Worm (Caenorhabditis elegans): ENCODE results near the gene hach-1.

hach-1 gene

DNA sequence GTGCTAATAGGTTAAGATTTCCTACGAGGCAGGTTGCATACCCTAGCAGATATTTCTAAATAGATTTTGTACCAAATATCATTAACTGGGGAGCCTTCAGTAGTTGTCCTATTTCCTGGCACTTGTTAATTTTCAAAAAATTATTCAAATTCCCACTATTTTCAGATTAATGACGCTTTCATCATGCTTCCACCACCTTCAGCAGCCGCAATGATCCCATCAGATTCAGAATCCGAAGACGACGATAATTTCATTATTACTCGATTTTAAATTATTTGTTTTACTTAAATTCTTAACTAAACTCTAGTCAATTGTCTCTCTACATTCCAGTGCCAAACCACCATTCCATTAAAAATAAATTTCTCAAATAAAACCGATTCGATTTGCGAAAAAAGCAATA lies 4.4 kb upstream of the hach-1 start (continued):
- TF ChIP-seq pag-3 (tag; optimal IDR thresholded peaks at IDR 0.05; ENCODE audit: borderline replicate concordance, insufficient read depth), result no peak
- no peak for TF ChIP-seq ces-1 (GFP tag; optimal IDR thresholded peaks at IDR 0.05)
- no peak for TF ChIP-seq elt-3 (tag; optimal IDR thresholded peaks at IDR 0.05)

DNA sequence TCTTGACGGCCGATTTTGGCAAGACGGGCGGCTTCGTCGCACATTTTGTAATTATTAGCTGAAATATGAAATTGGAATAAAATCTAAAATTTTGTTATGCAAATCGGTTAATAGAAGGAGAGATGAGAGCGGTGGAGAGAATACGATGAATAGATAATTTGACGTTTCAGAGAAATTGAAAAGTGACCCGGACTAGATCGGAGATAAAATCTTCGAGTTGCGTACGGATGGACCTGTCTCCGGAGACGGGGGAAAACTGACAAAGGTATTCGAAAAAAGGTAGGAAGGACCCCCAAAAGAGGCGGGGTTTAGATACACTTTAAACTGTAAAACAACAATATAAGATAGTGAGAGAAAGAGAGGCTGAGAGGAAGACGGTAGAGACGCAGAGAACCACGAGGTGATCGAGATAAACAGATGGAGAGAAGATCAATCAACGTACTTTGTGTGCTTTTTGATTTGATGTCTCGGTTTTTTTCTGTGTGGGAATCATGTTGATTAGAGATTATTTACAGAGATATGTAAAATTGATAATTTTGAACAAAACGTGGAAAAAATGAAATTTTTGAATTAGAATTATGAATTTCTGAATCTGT lies 3.1 kb upstream of the hach-1 start, which contains the start of gene F09F7.6:
F09F7.6 (minus strand) TSS at position 64 of the 596 bp plus-strand sequence.
- TF ChIP-seq nhr-28 (tag; optimal IDR thresholded peaks at IDR 0.05) (no peak), ces-1 (GFP tag; optimal IDR thresholded peaks at IDR 0.05) (no peak), nhr-71 (tag; optimal IDR thresholded peaks at IDR 0.05) (peak; percentile 95), fkh-4 (tag; optimal IDR thresholded peaks at IDR 0.05; ENCODE audit: borderline replicate concordance) (no peak), elt-2 (tag; optimal IDR thresholded peaks at IDR 0.05) (peak; percentile 74), snu-23 (GFP tag; optimal IDR thresholded peaks at IDR 0.05) (peak; percentile 93), efl-3 (GFP tag; optimal IDR thresholded peaks at IDR 0.05) (no peak), nhr-90 (tag; optimal IDR thresholded peaks at IDR 0.05; ENCODE audit: poor library complexity) (peak; percentile 81), nhr-85 (tag) (peak; percentile 98), xbp-1 (tag; optimal IDR thresholded peaks at IDR 0.05) (peak; percentile 27), C16A3.4 (tag; optimal IDR thresholded peaks at IDR 0.05) (peak; percentile 74), pag-3 (tag; optimal IDR thresholded peaks at IDR 0.05; ENCODE audit: borderline replicate concordance, insufficient read depth) (no peak), pqm-1 (tag; optimal IDR thresholded peaks at IDR 0.05) (no peak), ztf-4 (tag; optimal IDR thresholded peaks at IDR 0.05) (peak; percentile 51), efl-1 (optimal IDR thresholded peaks at IDR 0.05) (peak; percentile 37 to 52), efl-1 (GFP tag; optimal IDR thresholded peaks at IDR 0.05 in 1 of 2) (peak in 1 of 2 experiments; percentile 96), ceh-8 (GFP tag; optimal IDR thresholded peaks at IDR 0.05) (no peak), elt-3 (tag; optimal IDR thresholded peaks at IDR 0.05) (peak; percentile 35 to 93 (median 72)), grh-1 (GFP tag; IDR thresholded peaks at IDR 0.05) (peak; percentile 53; the same call in 1 of the 2 replicates), blmp-1 (tag; optimal IDR thresholded peaks at IDR 0.05) (peak; percentile 44), C34B4.2 (tag; optimal IDR thresholded peaks at IDR 0.05) (no peak), sup-37 (GFP tag; optimal IDR thresholded peaks at IDR 0.05) (no peak), ceh-90 (tag; optimal IDR thresholded peaks at IDR 0.05) (no peak), tbx-2 (tag; optimal IDR thresholded peaks at IDR 0.05) (peak; percentile 81), mdl-1 (tag; optimal IDR thresholded peaks at IDR 0.05) (peak in 1 of 2 experiments; percentile 96), ceh-88 (GFP tag; IDR thresholded peaks at IDR 0.05) (no peak), dsc-1 (tag; optimal IDR thresholded peaks at IDR 0.05) (peak; percentile 41), jun-1 (tag; optimal IDR thresholded peaks at IDR 0.05) (no peak), lsy-2 (tag; optimal IDR thresholded peaks at IDR 0.05) (peak; percentile 57 to 63), egl-27 (tag; optimal IDR thresholded peaks at IDR 0.05) (no peak), tlp-1 (tag; optimal IDR thresholded peaks at IDR 0.05) (no peak), pax-3 (tag; optimal IDR thresholded peaks at IDR 0.05) (no peak), nhr-20 (tag; optimal IDR thresholded peaks at IDR 0.05) (peak; percentile 97), lin-35 (GFP tag; optimal IDR thresholded peaks at IDR 0.05) (peak; percentile 41 to 81), fkh-8 (tag; optimal IDR thresholded peaks at IDR 0.05) (no peak), unc-130 (tag; optimal IDR thresholded peaks at IDR 0.05) (peak; percentile 89), hpl-2 (GFP tag; optimal IDR thresholded peaks at IDR 0.05) (no peak), nhr-237 (tag; optimal IDR thresholded peaks at IDR 0.05) (no peak), lir-3 (tag; optimal IDR thresholded peaks at IDR 0.05; ENCODE audit: poor library complexity) (peak; percentile 72), ama-1 (optimal IDR thresholded peaks at IDR 0.05) (peak; percentile 47), snpc-4 (tag; optimal IDR thresholded peaks at IDR 0.05) (no peak), lin-13 (GFP tag; optimal IDR thresholded peaks at IDR 0.05) (peak; percentile 4), sptf-1 (tag; optimal IDR thresholded peaks at IDR 0.05) (no peak), hlh-4 (tag; optimal IDR thresholded peaks at IDR 0.05) (no peak), unc-30 (tag; optimal IDR thresholded peaks at IDR 0.05) (no peak), Y116A8C.19 (tag; optimal IDR thresholded peaks at IDR 0.05; ENCODE audit: borderline replicate concordance) (no peak), lin-39 (tag; optimal IDR thresholded peaks at IDR 0.05) (peak; percentile 25), aly-2 (tag; optimal IDR thresholded peaks at IDR 0.05) (no peak), rnt-1 (tag; optimal IDR thresholded peaks at IDR 0.05) (peak; percentile 76), dpl-1 (GFP tag; optimal IDR thresholded peaks at IDR 0.05) (peak in 2 of 3 experiments; percentile 21 to 42)
